Worm (Caenorhabditis elegans) whole organism, L1 larva: ENCODE data around the gene F35C11.3.
A peak's percentile ranks its signal among the peaks of the same experiment; 100 is the strongest.

Source experiments
- C04F5.9 ChIP-seq: sonication (generic microtip); optimal IDR thresholded peaks from 2 replicates; lab custom pipeline; 2016; ENCODE audit warnings: missing genetic modification characterization, missing compliant biosample characterization
- C16A3.4 ChIP-seq: fragments of 150-350 bp; optimal IDR thresholded peaks from 2 replicates; lab custom pipeline; 2014; ENCODE audit warnings: missing biosample characterization, missing genetic modification characterization
- aha-1 ChIP-seq: fragments of 150-350 bp; optimal IDR thresholded peaks from 2 replicates; lab custom pipeline; 2014; ENCODE audit warnings: missing biosample characterization, missing genetic modification characterization
- alr-1 ChIP-seq: fragments of 200-800 bp; sonication (Bioruptor generic); optimal IDR thresholded peaks from 2 replicates; lab custom pipeline; 2018; ENCODE audit warnings: borderline replicate concordance, mild to moderate bottlenecking, missing genetic modification characterization, missing compliant biosample characterization
- aly-2 ChIP-seq: fragments of 150-350 bp; optimal IDR thresholded peaks from 2 replicates; lab custom pipeline; 2014; ENCODE audit warnings: missing biosample characterization, missing genetic modification characterization
- ama-1 ChIP-seq: fragments of 150-350 bp; optimal IDR thresholded peaks from 2 replicates; lab custom pipeline; 2014
- blmp-1 ChIP-seq: fragments of 150-350 bp; optimal IDR thresholded peaks from 2 replicates; lab custom pipeline; 2014; ENCODE audit warnings: missing biosample characterization, missing genetic modification characterization
- ceh-63 ChIP-seq: fragments of 200-800 bp; sonication (Bioruptor generic); optimal IDR thresholded peaks from 2 replicates; lab custom pipeline; 2018; ENCODE audit warnings: mild to moderate bottlenecking, missing genetic modification characterization, missing compliant biosample characterization
- ceh-88 ChIP-seq: fragments of 200-800 bp; sonication (Bioruptor generic); IDR thresholded peaks from 2 replicates; pipeline ENCODE4 v1.3.6; 2022; ENCODE audit warnings: missing genetic modification characterization, missing compliant biosample characterization
- ceh-90 ChIP-seq: sonication (generic microtip); optimal IDR thresholded peaks from 2 replicates; lab custom pipeline; 2016; ENCODE audit warnings: missing genetic modification characterization, missing compliant biosample characterization
- ces-1 ChIP-seq: fragments of 150-350 bp; optimal IDR thresholded peaks from 2 replicates; lab custom pipeline; 2014; ENCODE audit warnings: missing biosample characterization, missing genetic modification reagents, missing genetic modification characterization
- dpl-1 ChIP-seq, 3 experiments: fragments of 150-350 bp in 2 of 3; sonication (generic microtip) in 1 of 3; optimal IDR thresholded peaks; 2 replicates each; lab custom pipeline; 2014 to 2017; ENCODE audit warnings: missing biosample characterization in 3 of 3, missing genetic modification characterization in 3 of 3, missing genetic modification reagents in 3 of 3
- dsc-1 ChIP-seq: sonication (generic microtip); optimal IDR thresholded peaks from 2 replicates; lab custom pipeline; 2016; ENCODE audit warnings: mild to moderate bottlenecking, missing genetic modification characterization, missing compliant biosample characterization
- efl-1 ChIP-seq, 4 experiments: fragments of 150-350 bp; optimal IDR thresholded peaks in 3 of 4; peaks in 1 of 4; 1 replicate in 1 of 4; 2 replicates in 3 of 4; lab custom pipeline; 2014; ENCODE audit warnings: missing biosample characterization in 2 of 4, missing genetic modification characterization in 2 of 4, missing genetic modification reagents in 2 of 4
- egl-13 ChIP-seq: sonication (generic microtip); optimal IDR thresholded peaks from 2 replicates; lab custom pipeline; 2016; ENCODE audit warnings: missing genotype, missing genetic modification reagents, missing genetic modification characterization, missing compliant biosample characterization
- elt-2 ChIP-seq: sonication (generic microtip); optimal IDR thresholded peaks from 2 replicates; lab custom pipeline; 2016; ENCODE audit warnings: missing genetic modification characterization, mild to moderate bottlenecking, inconsistent platforms, missing compliant biosample characterization, missing genetic modification reagents
- elt-3 ChIP-seq, 6 experiments: fragments of 150-350 bp in 1 of 6; sonication (generic microtip); optimal IDR thresholded peaks; 2 replicates each; lab custom pipeline; 2017 to 2018; ENCODE audit warnings: missing biosample characterization in 6 of 6, missing genetic modification characterization in 6 of 6, inconsistent platforms in 1 of 6
- fkh-10 ChIP-seq: sonication (generic microtip); optimal IDR thresholded peaks from 2 replicates; lab custom pipeline; 2017; ENCODE audit warnings: missing biosample characterization, missing genetic modification reagents, missing genetic modification characterization
- fkh-8 ChIP-seq: sonication (generic microtip); optimal IDR thresholded peaks from 2 replicates; lab custom pipeline; 2016; ENCODE audit warnings: mild to moderate bottlenecking, missing genetic modification characterization, missing compliant biosample characterization
- fos-1 ChIP-seq: fragments of 150-350 bp; optimal IDR thresholded peaks from 2 replicates; lab custom pipeline; 2014; ENCODE audit warnings: missing biosample characterization, missing genetic modification characterization
- hlh-4 ChIP-seq: sonication (generic microtip); optimal IDR thresholded peaks from 2 replicates; lab custom pipeline; 2016; ENCODE audit warnings: mild to moderate bottlenecking, missing genetic modification characterization, missing compliant biosample characterization
- irx-1 ChIP-seq: sonication (generic microtip); optimal IDR thresholded peaks from 2 replicates; lab custom pipeline; 2016; ENCODE audit warnings: missing genetic modification characterization, missing compliant biosample characterization
- isw-1 ChIP-seq: fragments of 200-800 bp; sonication (Bioruptor generic); IDR thresholded peaks from 2 replicates; pipeline ENCODE4 v1.3.6; 2022; ENCODE audit warnings: missing genetic modification characterization, missing compliant biosample characterization
- jun-1 ChIP-seq: fragments of 150-350 bp; optimal IDR thresholded peaks from 2 replicates; lab custom pipeline; 2014; ENCODE audit warnings: missing biosample characterization, missing genetic modification reagents, missing genetic modification characterization
- lin-13 ChIP-seq: fragments of 150-350 bp; optimal IDR thresholded peaks from 2 replicates; lab custom pipeline; 2014; ENCODE audit warnings: missing biosample characterization, missing genetic modification reagents, missing genetic modification characterization
- lin-14 ChIP-seq: fragments of 200-800 bp; sonication (Bioruptor generic); optimal IDR thresholded peaks from 2 replicates; lab custom pipeline; 2018; ENCODE audit warnings: mild to moderate bottlenecking, missing genetic modification characterization, moderate library complexity, missing compliant biosample characterization
- lin-35 ChIP-seq, 2 experiments: fragments of 150-350 bp; optimal IDR thresholded peaks; 2 replicates each; lab custom pipeline; 2014; ENCODE audit warnings: missing biosample characterization in 2 of 2, missing genetic modification characterization in 2 of 2, missing genetic modification reagents in 2 of 2
- lin-39 ChIP-seq: fragments of 150-350 bp; optimal IDR thresholded peaks from 2 replicates; lab custom pipeline; 2014; ENCODE audit warnings: missing biosample characterization, missing genetic modification reagents, missing genetic modification characterization
- lsy-2 ChIP-seq, 2 experiments: fragments of 150-350 bp; optimal IDR thresholded peaks; 2 replicates each; lab custom pipeline; 2014; ENCODE audit warnings: missing biosample characterization in 2 of 2, missing genetic modification characterization in 2 of 2
- mab-9 ChIP-seq: fragments of 200-800 bp; sonication (Bioruptor generic); IDR thresholded peaks from 2 replicates; pipeline ENCODE4 v1.3.6; 2022; ENCODE audit warnings: missing genetic modification reagents, missing genetic modification characterization, missing compliant biosample characterization
- mdl-1 ChIP-seq, 2 experiments: fragments of 150-350 bp; optimal IDR thresholded peaks; 2 replicates each; lab custom pipeline; 2014 to 2017; ENCODE audit warnings: missing biosample characterization in 2 of 2, missing genetic modification characterization in 2 of 2, inconsistent platforms in 1 of 2
- mef-2 ChIP-seq: fragments of 150-350 bp; optimal IDR thresholded peaks from 2 replicates; lab custom pipeline; 2014; ENCODE audit warnings: missing biosample characterization, missing genetic modification characterization
- nhr-11 ChIP-seq: fragments of 150-350 bp; optimal IDR thresholded peaks from 2 replicates; lab custom pipeline; 2014; ENCODE audit warnings: missing biosample characterization, missing genetic modification characterization
- nhr-19 ChIP-seq: fragments of 200-800 bp; sonication (Bioruptor generic); conservative IDR thresholded peaks from 2 replicates; pipeline ENCODE4 v1.3.6; 2022; ENCODE audit warnings: missing genetic modification characterization, missing compliant biosample characterization
- nhr-20 ChIP-seq: sonication (generic microtip); optimal IDR thresholded peaks from 2 replicates; lab custom pipeline; 2016; ENCODE audit warnings: mild to moderate bottlenecking, missing genetic modification characterization, missing compliant biosample characterization
- nhr-237 ChIP-seq: fragments of 150-350 bp; optimal IDR thresholded peaks from 2 replicates; lab custom pipeline; 2014; ENCODE audit warnings: missing biosample characterization, missing genetic modification characterization
- nhr-28 ChIP-seq: fragments of 150-350 bp; optimal IDR thresholded peaks from 2 replicates; lab custom pipeline; 2014; ENCODE audit warnings: missing biosample characterization, missing genetic modification characterization
- nhr-71 ChIP-seq: sonication (generic microtip); optimal IDR thresholded peaks from 2 replicates; lab custom pipeline; 2016; ENCODE audit warnings: mild to moderate bottlenecking, missing genetic modification characterization, moderate library complexity, missing compliant biosample characterization
- nhr-76 ChIP-seq: sonication (generic microtip); optimal IDR thresholded peaks from 2 replicates; lab custom pipeline; 2017; ENCODE audit warnings: missing biosample characterization, missing genetic modification characterization
- nhr-77 ChIP-seq: fragments of 150-350 bp; optimal IDR thresholded peaks from 2 replicates; lab custom pipeline; 2014; ENCODE audit warnings: missing biosample characterization, missing genetic modification characterization
- nhr-85 ChIP-seq: sonication (generic microtip); peaks from one replicate; lab custom pipeline; 2016; ENCODE audit warnings: missing genetic modification characterization, inconsistent platforms, missing compliant biosample characterization
- nhr-90 ChIP-seq: sonication (generic microtip); optimal IDR thresholded peaks from 2 replicates; lab custom pipeline; 2016; ENCODE audit warnings: mild to moderate bottlenecking, missing genetic modification characterization, missing compliant biosample characterization; ENCODE audit not compliant: poor library complexity
- pag-3 ChIP-seq: sonication (generic microtip); optimal IDR thresholded peaks from 2 replicates; lab custom pipeline; 2017; ENCODE audit warnings: missing genetic modification characterization, mild to moderate bottlenecking, missing compliant biosample characterization, antibody characterized with exemption, borderline replicate concordance; ENCODE audit not compliant: insufficient read depth
- pax-3 ChIP-seq: fragments of 200-800 bp; sonication (Bioruptor generic); optimal IDR thresholded peaks from 2 replicates; lab custom pipeline; 2018; ENCODE audit warnings: mild to moderate bottlenecking, missing genetic modification characterization, moderate library complexity, missing compliant biosample characterization
- pqm-1 ChIP-seq: sonication (generic microtip); optimal IDR thresholded peaks from 3 replicates; lab custom pipeline; 2017; ENCODE audit warnings: missing biosample characterization, missing genetic modification characterization
- skn-1 ChIP-seq: fragments of 150-350 bp; optimal IDR thresholded peaks from 2 replicates; lab custom pipeline; 2014; ENCODE audit warnings: missing biosample characterization, missing genetic modification characterization
- snu-23 ChIP-seq: sonication (generic microtip); optimal IDR thresholded peaks from 2 replicates; lab custom pipeline; 2016; ENCODE audit warnings: missing genetic modification characterization, missing compliant biosample characterization
- sox-4 ChIP-seq: sonication (generic microtip); optimal IDR thresholded peaks from 2 replicates; lab custom pipeline; 2016; ENCODE audit warnings: missing genetic modification characterization, missing compliant biosample characterization
- tbx-2 ChIP-seq: sonication (generic microtip); optimal IDR thresholded peaks from 2 replicates; lab custom pipeline; 2016; ENCODE audit warnings: missing genetic modification characterization, missing compliant biosample characterization
- tlp-1 ChIP-seq: fragments of 150-350 bp; optimal IDR thresholded peaks from 2 replicates; lab custom pipeline; 2014; ENCODE audit warnings: missing biosample characterization, missing genetic modification characterization
- unc-86 ChIP-seq: sonication (generic microtip); optimal IDR thresholded peaks from 2 replicates; lab custom pipeline; 2016; ENCODE audit warnings: missing genetic modification characterization, missing compliant biosample characterization
- xbp-1 ChIP-seq: sonication (generic microtip); optimal IDR thresholded peaks from 2 replicates; lab custom pipeline; 2016; ENCODE audit warnings: missing genetic modification characterization, missing compliant biosample characterization
- zag-1 ChIP-seq: fragments of 150-350 bp; optimal IDR thresholded peaks from 2 replicates; lab custom pipeline; 2014; ENCODE audit warnings: missing biosample characterization, missing genetic modification characterization
- zip-4 ChIP-seq: fragments of 200-800 bp; sonication (Bioruptor generic); optimal IDR thresholded peaks from 2 replicates; lab custom pipeline; 2018; ENCODE audit warnings: mild to moderate bottlenecking, missing genetic modification characterization, moderate library complexity, missing compliant biosample characterization

The F35C11.3 gene

ce11 chrII:8216433-8216832 lies 30.1 kb upstream of the F35C11.3 start, which contains the start of gene M110.3:
M110.3 (minus strand) TSS chrII:8216616.
- no peak for TF ChIP-seq ama-1
- TF ChIP-seq nhr-90 (tag; lab: Kevin White, UChicago): no peak
- no peak for TF ChIP-seq ceh-63
- peak; percentile 64 for TF ChIP-seq snu-23 (GFP tag; lab: Kevin White, UChicago)
- TF ChIP-seq fos-1 (tag; lab: Kevin White, UChicago): no peak
- peak; percentile 14 for TF ChIP-seq egl-13
- TF ChIP-seq xbp-1 (tag; lab: Kevin White, UChicago): peak; percentile 38
- peak; percentile 18 to 58 (median 42) for TF ChIP-seq dpl-1 (GFP tag; optimal IDR thresholded peaks at IDR 0.05; lab: Kevin White, UChicago)
- TF ChIP-seq ceh-88 (GFP tag; lab: Robert Waterston, UW): no peak
- TF ChIP-seq elt-2 (tag; lab: Kevin White, UChicago): no peak
- TF ChIP-seq nhr-28: no peak
- TF ChIP-seq C16A3.4 (tag; lab: Kevin White, UChicago): peak; percentile 35
- no peak for TF ChIP-seq aha-1 (tag; lab: Kevin White, UChicago)
- peak; percentile 47 for TF ChIP-seq zip-4
- TF ChIP-seq nhr-85: peak; percentile 67
- peak; percentile 8 for TF ChIP-seq jun-1 (tag; lab: Kevin White, UChicago)
- TF ChIP-seq tlp-1 (tag; lab: Kevin White, UChicago): no peak
- peak; percentile 44 for TF ChIP-seq isw-1
- peak; percentile 68 for TF ChIP-seq lin-14
- no peak for TF ChIP-seq irx-1
- no peak for TF ChIP-seq alr-1
- peak; percentile 1 for TF ChIP-seq skn-1 (tag; lab: Kevin White, UChicago)
- TF ChIP-seq aly-2: no peak
- TF ChIP-seq sox-4: no peak
- no peak for TF ChIP-seq zag-1
- peak; percentile 28 for TF ChIP-seq tbx-2 (tag; lab: Kevin White, UChicago)
- peak; percentile 19 for TF ChIP-seq fkh-8 (tag; lab: Kevin White, UChicago)
- TF ChIP-seq elt-3 (tag; optimal IDR thresholded peaks at IDR 0.05; lab: Kevin White, UChicago): peak in 2 of 6 experiments; percentile 2 to 17
- no peak for TF ChIP-seq lin-39
- peak; percentile 44 for TF ChIP-seq C04F5.9
- TF ChIP-seq ces-1: no peak
- peak; percentile 71 for TF ChIP-seq pag-3 (tag; lab: Kevin White, UChicago)
- TF ChIP-seq nhr-237 (tag; lab: Kevin White, UChicago): no peak
- TF ChIP-seq lin-35 (GFP tag; optimal IDR thresholded peaks at IDR 0.05; lab: Kevin White, UChicago): peak; percentile 47 to 63
- no peak for TF ChIP-seq fkh-10 (GFP tag; lab: Kevin White, UChicago)
- TF ChIP-seq nhr-20 (tag; lab: Kevin White, UChicago): peak; percentile 27
- peak; percentile 64 for TF ChIP-seq blmp-1
- no peak for TF ChIP-seq mef-2
- TF ChIP-seq pqm-1 (tag; lab: Kevin White, UChicago): no peak
- TF ChIP-seq pax-3 (tag; lab: Kevin White, UChicago): no peak
- TF ChIP-seq nhr-76: no peak
- TF ChIP-seq nhr-71 (tag; lab: Kevin White, UChicago): peak; percentile 61
- TF ChIP-seq mdl-1 (tag; optimal IDR thresholded peaks at IDR 0.05; lab: Kevin White, UChicago): peak in 1 of 2 experiments; percentile 39
- no peak for TF ChIP-seq nhr-11
- TF ChIP-seq unc-86 (tag; lab: Kevin White, UChicago): no peak
- no peak for TF ChIP-seq nhr-19 (GFP tag; lab: Robert Waterston, UW)
- TF ChIP-seq dsc-1: peak; percentile 29
- TF ChIP-seq ceh-90: no peak
- peak; percentile 65 for TF ChIP-seq efl-1 (optimal IDR thresholded peaks at IDR 0.05; lab: Kevin White, UChicago)
- peak; percentile 54 to 91 for TF ChIP-seq efl-1 (GFP tag; optimal IDR thresholded peaks at IDR 0.05 in 1 of 2; lab: Kevin White, UChicago)
- no peak for TF ChIP-seq mab-9 (GFP tag; lab: Robert Waterston, UW)
- peak; percentile 25 for TF ChIP-seq nhr-77
- no peak for TF ChIP-seq hlh-4
- peak; percentile 66 to 77 for TF ChIP-seq lsy-2 (tag; optimal IDR thresholded peaks at IDR 0.05; lab: Kevin White, UChicago)
- TF ChIP-seq lin-13 (GFP tag; lab: Kevin White, UChicago): no peak
